Worm (Caenorhabditis elegans): ENCODE results near the gene pat-6.

ce11 chrIV:236138-236537, 27.9 kb downstream of the pat-6 start:
- TF ChIP-seq madf-2 (tag; optimal IDR thresholded peaks at IDR 0.05): no peak
- no peak for TF ChIP-seq nhr-11 (tag; optimal IDR thresholded peaks at IDR 0.05)
